Fruit fly (Drosophila melanogaster) whole organism, prepupa: ENCODE measurements around the gene Fmr1.

Source experiments
- Blimp-1 ChIP-seq: fragments of 200-800 bp; sonication (Bioruptor generic); optimal IDR thresholded peaks from 3 replicates; lab custom pipeline; 2017; ENCODE audit warnings: missing biosample characterization, missing genetic modification characterization, mild to moderate bottlenecking, moderate library complexity, missing genetic modification reagents
- CG10669 ChIP-seq: fragments of 200-800 bp; sonication (Bioruptor generic); optimal IDR thresholded peaks from 3 replicates; lab custom pipeline; 2018; ENCODE audit warnings: missing biosample characterization, mild to moderate bottlenecking, missing genetic modification characterization, moderate library complexity
- CG11294 ChIP-seq: fragments of 200-800 bp; sonication (Bioruptor generic); IDR thresholded peaks from 2 replicates; pipeline ENCODE4 v1.3.6; 2022; ENCODE audit warnings: missing biosample characterization, missing genetic modification characterization
- CG11762 ChIP-seq: fragments of 200-800 bp; sonication (Bioruptor generic); optimal IDR thresholded peaks from 3 replicates; lab custom pipeline; 2016; ENCODE audit warnings: missing biosample characterization, missing genetic modification characterization; ENCODE audit not compliant: insufficient read depth
- CG11902 ChIP-seq: fragments of 200-800 bp; sonication (Bioruptor generic); optimal IDR thresholded peaks from 3 replicates; lab custom pipeline; 2016; ENCODE audit warnings: missing biosample characterization, missing genetic modification characterization
- CG15336 ChIP-seq: fragments of 200-800 bp; sonication (Bioruptor generic); IDR thresholded peaks from 2 replicates; pipeline ENCODE4 v1.3.6; 2022; ENCODE audit warnings: missing biosample characterization, missing genetic modification characterization
- CG16779 ChIP-seq: fragments of 200-800 bp; sonication (Bioruptor generic); optimal IDR thresholded peaks from 3 replicates; lab custom pipeline; 2017; ENCODE audit warnings: missing biosample characterization, mild to moderate bottlenecking, missing genetic modification characterization
- CG3032 ChIP-seq: fragments of 200-800 bp; optimal IDR thresholded peaks from 2 replicates; lab custom pipeline; 2019; ENCODE audit warnings: missing biosample characterization, mild to moderate bottlenecking, missing genetic modification characterization, moderate library complexity
- CG31627 ChIP-seq: fragments of 200-800 bp; sonication (Bioruptor generic); optimal IDR thresholded peaks from 3 replicates; lab custom pipeline; 2016; ENCODE audit warnings: missing biosample characterization, missing genetic modification characterization
- CG4318 ChIP-seq: fragments of 200-800 bp; sonication (Bioruptor generic); optimal IDR thresholded peaks from 3 replicates; lab custom pipeline; 2017; ENCODE audit warnings: missing biosample characterization, mild to moderate bottlenecking, missing genetic modification characterization
- CG6163 ChIP-seq: fragments of 200-800 bp; sonication (Bioruptor generic); IDR thresholded peaks from 3 replicates; pipeline ENCODE4 v1.3.6; 2022; ENCODE audit warnings: missing biosample characterization, missing genetic modification characterization
- CG6808 ChIP-seq: fragments of 200-800 bp; sonication (Bioruptor generic); optimal IDR thresholded peaks from 3 replicates; lab custom pipeline; 2017; ENCODE audit warnings: missing biosample characterization, missing genetic modification characterization, mild to moderate bottlenecking, moderate library complexity, missing genetic modification reagents
- CG6854 ChIP-seq: fragments of 200-800 bp; sonication (Bioruptor generic); optimal IDR thresholded peaks from 2 replicates; lab custom pipeline; 2017; ENCODE audit warnings: missing biosample characterization, mild to moderate bottlenecking, missing genetic modification characterization
- CG8119 ChIP-seq: fragments of 200-800 bp; sonication (Bioruptor generic); IDR thresholded peaks from 3 replicates; pipeline ENCODE4 v1.3.6; 2022; ENCODE audit warnings: missing biosample characterization, missing genetic modification characterization
- CG8319 ChIP-seq: fragments of 200-800 bp; sonication (Bioruptor generic); optimal IDR thresholded peaks from 3 replicates; lab custom pipeline; 2016; ENCODE audit warnings: missing biosample characterization, missing genetic modification characterization
- CG8632 ChIP-seq: fragments of 200-800 bp; sonication (Bioruptor generic); optimal IDR thresholded peaks from 3 replicates; lab custom pipeline; 2016; ENCODE audit warnings: missing biosample characterization, missing genetic modification characterization
- CG9139 ChIP-seq: fragments of 200-800 bp; sonication (Bioruptor generic); optimal IDR thresholded peaks from 3 replicates; lab custom pipeline; 2017; ENCODE audit warnings: missing biosample characterization, mild to moderate bottlenecking, missing genetic modification characterization
- Eip75B ChIP-seq: fragments of 200-800 bp; sonication (Bioruptor generic); optimal IDR thresholded peaks from 3 replicates; lab custom pipeline; 2016; ENCODE audit warnings: missing biosample characterization, missing genetic modification characterization
- Eip78C ChIP-seq: fragments of 200-800 bp; sonication (Bioruptor generic); peaks from one replicate; lab custom pipeline; 2016; ENCODE audit warnings: missing biosample characterization, missing genetic modification characterization
- Ets21C ChIP-seq: fragments of 200-800 bp; sonication (Bioruptor generic); optimal IDR thresholded peaks from 3 replicates; lab custom pipeline; 2016; ENCODE audit warnings: missing biosample characterization, missing genetic modification characterization
- Ets96B ChIP-seq: fragments of 200-800 bp; optimal IDR thresholded peaks from 2 replicates; lab custom pipeline; 2019; ENCODE audit warnings: missing biosample characterization, mild to moderate bottlenecking, missing genetic modification characterization, moderate library complexity
- Gug ChIP-seq: fragments of 200-800 bp; sonication (Bioruptor generic); IDR thresholded peaks from 2 replicates; pipeline ENCODE4 v1.3.6; 2022; ENCODE audit warnings: missing biosample characterization, missing genetic modification characterization
- Hr38 ChIP-seq: sonication (Bioruptor generic); optimal IDR thresholded peaks from 2 replicates; lab custom pipeline; 2016; ENCODE audit warnings: missing biosample characterization, missing genetic modification characterization
- Hr39 ChIP-seq: fragments of 200-800 bp; sonication (Bioruptor generic); optimal IDR thresholded peaks from 2 replicates; lab custom pipeline; 2016; ENCODE audit warnings: missing biosample characterization, missing genetic modification characterization
- Hr4 ChIP-seq: fragments of 200-800 bp; sonication (Bioruptor generic); optimal IDR thresholded peaks from 3 replicates; lab custom pipeline; 2016; ENCODE audit warnings: missing biosample characterization, missing genetic modification characterization
- Lpt ChIP-seq: fragments of 200-800 bp; sonication (Bioruptor generic); optimal IDR thresholded peaks from 3 replicates; lab custom pipeline; 2016; ENCODE audit warnings: missing biosample characterization, missing genetic modification characterization
- Met ChIP-seq: fragments of 200-800 bp; sonication (Bioruptor generic); optimal IDR thresholded peaks from 3 replicates; lab custom pipeline; 2016; ENCODE audit warnings: missing biosample characterization, missing genetic modification characterization
- OdsH ChIP-seq: fragments of 200-800 bp; sonication (Bioruptor generic); optimal IDR thresholded peaks from 3 replicates; lab custom pipeline; 2016; ENCODE audit warnings: missing biosample characterization, missing genetic modification characterization
- Sox102F ChIP-seq: fragments of 200-800 bp; sonication (Bioruptor generic); optimal IDR thresholded peaks from 2 replicates; lab custom pipeline; 2016; ENCODE audit warnings: missing biosample characterization, mild to moderate bottlenecking, missing genetic modification characterization
- achi ChIP-seq: fragments of 200-800 bp; sonication (Bioruptor generic); optimal IDR thresholded peaks from 3 replicates; lab custom pipeline; 2016; ENCODE audit warnings: missing biosample characterization, missing genetic modification characterization
- acj6 ChIP-seq: fragments of 200-800 bp; sonication (Bioruptor generic); optimal IDR thresholded peaks from 3 replicates; lab custom pipeline; 2016; ENCODE audit warnings: missing biosample characterization, missing genetic modification characterization
- cyc ChIP-seq: fragments of 200-800 bp; sonication (Bioruptor generic); optimal IDR thresholded peaks from 3 replicates; lab custom pipeline; 2016; ENCODE audit warnings: missing biosample characterization, missing genetic modification characterization
- dsx ChIP-seq: fragments of 200-800 bp; optimal IDR thresholded peaks from 3 replicates; lab custom pipeline; 2019; ENCODE audit warnings: missing biosample characterization, mild to moderate bottlenecking, missing genetic modification characterization, moderate library complexity; ENCODE audit not compliant: poor library complexity, severe bottlenecking
- esn ChIP-seq: fragments of 200-800 bp; sonication (Bioruptor generic); optimal IDR thresholded peaks from 2 replicates; lab custom pipeline; 2016; ENCODE audit warnings: missing biosample characterization, mild to moderate bottlenecking, missing genetic modification characterization, moderate library complexity
- fd59A ChIP-seq: fragments of 200-800 bp; sonication (Bioruptor generic); optimal IDR thresholded peaks from 2 replicates; lab custom pipeline; 2017; ENCODE audit warnings: missing biosample characterization, mild to moderate bottlenecking, missing genetic modification characterization, missing genetic modification reagents
- lz ChIP-seq: fragments of 200-800 bp; sonication (Bioruptor generic); optimal IDR thresholded peaks from 3 replicates; lab custom pipeline; 2016; ENCODE audit warnings: missing biosample characterization, missing genetic modification characterization
- net ChIP-seq: fragments of 200-800 bp; sonication (Bioruptor generic); optimal IDR thresholded peaks from 3 replicates; lab custom pipeline; 2016; ENCODE audit warnings: missing biosample characterization, missing genetic modification characterization
- pdm3 ChIP-seq: fragments of 200-800 bp; sonication (Bioruptor generic); optimal IDR thresholded peaks from 3 replicates; lab custom pipeline; 2016; ENCODE audit warnings: missing biosample characterization, missing genetic modification characterization
- salr ChIP-seq, 2 experiments: fragments of 200-800 bp; sonication (Bioruptor generic); optimal IDR thresholded peaks; 3 replicates each; lab custom pipeline; 2016 to 2018; ENCODE audit warnings: missing biosample characterization in 2 of 2, missing genetic modification characterization in 2 of 2, mild to moderate bottlenecking in 1 of 2
- spab ChIP-seq: fragments of 200-800 bp; sonication (Bioruptor generic); optimal IDR thresholded peaks from 2 replicates; lab custom pipeline; 2017; ENCODE audit warnings: missing biosample characterization, mild to moderate bottlenecking, missing genetic modification characterization, missing genetic modification reagents
- ss ChIP-seq, 2 experiments: fragments of 200-800 bp; sonication (Bioruptor generic); optimal IDR thresholded peaks; 2 replicates in 1 of 2; 3 replicates in 1 of 2; lab custom pipeline; 2017 to 2018; ENCODE audit warnings: mild to moderate bottlenecking in 2 of 2, missing biosample characterization in 2 of 2, missing genetic modification characterization in 2 of 2, moderate library complexity in 1 of 2
- svp ChIP-seq: fragments of 200-800 bp; sonication (Bioruptor generic); peaks from one replicate; lab custom pipeline; 2016; ENCODE audit warnings: missing biosample characterization, missing genetic modification characterization
- topi ChIP-seq: fragments of 200-800 bp; sonication (Bioruptor generic); optimal IDR thresholded peaks from 3 replicates; lab custom pipeline; 2016; ENCODE audit warnings: missing biosample characterization, missing genetic modification characterization
- vri ChIP-seq: fragments of 200-800 bp; sonication (Bioruptor generic); optimal IDR thresholded peaks from 3 replicates; lab custom pipeline; 2016; ENCODE audit warnings: missing biosample characterization, mild to moderate bottlenecking, missing genetic modification characterization

Gene Fmr1

DNA sequence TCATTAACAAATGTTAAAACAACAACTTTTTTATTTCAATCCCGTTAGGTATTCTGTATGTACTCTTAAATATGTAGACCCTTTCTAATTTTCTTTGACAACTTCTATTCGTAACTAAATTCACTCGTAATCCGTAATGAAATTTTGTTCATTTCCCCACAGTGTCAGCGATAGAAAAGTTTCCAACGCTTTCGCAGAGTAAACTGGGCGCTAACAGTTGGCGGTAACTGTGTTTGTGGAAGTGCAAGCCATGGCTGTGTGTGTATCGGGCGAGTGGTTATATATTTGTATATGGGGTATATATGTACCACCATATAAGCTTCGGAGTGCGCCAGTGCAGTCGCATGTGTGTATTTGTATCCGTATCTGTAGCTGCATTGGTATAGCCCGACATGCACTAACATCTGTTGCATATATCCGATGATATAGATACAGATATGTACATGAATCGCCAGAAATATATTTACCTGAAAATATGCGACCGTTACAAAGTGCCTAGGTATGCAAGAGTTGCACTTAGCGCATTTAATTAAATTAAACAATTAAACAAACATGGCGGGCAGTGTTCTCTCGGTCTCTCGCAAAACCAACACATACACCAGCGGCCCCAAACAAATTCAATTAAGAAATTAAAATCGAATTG is 28.3 kb downstream of the Fmr1 start (continued):
- TF ChIP-seq CG15336 (GFP tag; lab: Robert Waterston, UW) (no peak), dsx (GFP tag; lab: Kevin White, UChicago) (no peak), salr (GFP tag; optimal IDR thresholded peaks at IDR 0.05; lab: Kevin White, UChicago) (no peak), CG16779 (tag; lab: Kevin White, UChicago) (no peak), CG6163 (0 out of 3 replicates have a peak, but pooled peaks have one; percentile 31), CG8119 (GFP tag; lab: Robert Waterston, UW) (no peak), CG6854 (GFP tag; lab: Kevin White, UChicago) (no peak), Ets96B (tag; lab: Kevin White, UChicago) (peak; percentile 19), svp (peak; percentile 40), Gug (GFP tag; lab: Robert Waterston, UW) (no peak), Met (GFP tag; lab: Kevin White, UChicago) (no peak), net (GFP tag; lab: Kevin White, UChicago) (peak; percentile 13), topi (GFP tag; lab: Kevin White, UChicago) (no peak), Eip75B (GFP tag; lab: Kevin White, UChicago) (no peak), CG8319 (GFP tag; lab: Kevin White, UChicago) (no peak), pdm3 (GFP tag; lab: Kevin White, UChicago) (no peak)

DNA sequence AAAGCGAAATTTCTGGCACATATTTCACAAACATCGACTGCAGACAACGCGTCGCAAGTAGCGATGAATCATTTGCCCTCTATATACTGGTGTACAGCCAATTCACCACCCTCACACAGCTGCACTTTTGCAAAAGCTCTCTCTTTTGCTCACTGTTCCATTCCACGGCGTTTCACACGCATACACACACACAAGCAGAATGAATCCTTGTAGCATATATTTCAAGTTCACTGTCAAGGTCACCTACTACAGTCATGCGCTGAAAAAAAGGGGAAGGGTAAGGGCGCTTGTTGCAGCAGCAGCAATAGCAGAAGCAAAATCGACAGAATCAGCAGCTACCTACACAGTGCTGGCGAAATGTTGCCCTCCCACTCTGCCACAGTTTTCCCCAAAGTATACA is 29.2 kb downstream of the Fmr1 start:
- TF ChIP-seq salr (GFP tag; optimal IDR thresholded peaks at IDR 0.05; lab: Kevin White, UChicago) (peak in 1 of 2 experiments; percentile 17), CG11902 (GFP tag; lab: Kevin White, UChicago) (no peak), Lpt (GFP tag; lab: Kevin White, UChicago) (no peak), Eip75B (GFP tag; lab: Kevin White, UChicago) (peak; percentile 23), CG6163 (0 out of 3 replicates have a peak, but pooled peaks have one; percentile 11), CG6854 (GFP tag; lab: Kevin White, UChicago) (peak; percentile 6), lz (GFP tag; lab: Kevin White, UChicago) (no peak), vri (peak; percentile 25), CG3032 (tag; lab: Kevin White, UChicago) (peak; percentile 6), spab (GFP tag; lab: Kevin White, UChicago) (no peak), Hr39 (GFP tag; lab: Kevin White, UChicago) (peak; percentile 29), ss (GFP tag; optimal IDR thresholded peaks at IDR 0.05; lab: Kevin White, UChicago) (peak in 1 of 2 experiments; percentile 14), CG6808 (no peak), CG31627 (GFP tag; lab: Kevin White, UChicago) (no peak)

DNA sequence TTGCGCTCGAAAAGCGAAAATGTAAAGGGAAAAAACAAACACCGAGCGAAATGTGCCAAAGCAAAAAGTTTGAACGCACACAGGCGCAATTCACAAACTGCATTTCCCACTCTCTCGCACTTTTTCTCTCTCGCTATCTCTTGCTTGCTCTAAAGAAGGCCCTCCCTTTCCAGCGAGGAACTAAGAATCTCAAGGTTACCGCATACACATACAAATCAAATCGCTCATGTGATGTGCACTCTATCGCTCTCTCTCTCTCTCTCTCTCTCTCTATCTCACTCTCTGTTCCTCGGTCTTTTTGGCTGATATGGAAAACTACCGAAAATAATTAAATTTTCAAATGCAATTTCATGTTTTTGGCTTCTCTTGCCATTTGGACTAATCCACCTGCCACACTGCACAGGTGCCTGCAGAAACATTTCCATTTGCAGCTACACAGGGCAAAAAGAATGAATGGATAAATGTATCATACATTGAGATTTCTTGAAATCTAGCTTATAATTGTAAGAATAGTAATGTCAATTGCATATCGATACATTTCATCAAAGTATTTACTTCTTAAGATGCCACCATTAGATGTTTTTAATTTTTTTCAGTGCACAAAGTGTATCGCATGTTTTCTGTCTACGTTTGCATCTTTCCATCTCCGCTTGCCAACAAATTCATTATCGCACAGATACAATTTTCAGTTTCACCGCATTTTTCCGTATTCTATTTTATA is 30.5 kb downstream of the Fmr1 start:
- TF ChIP-seq CG4318 (GFP tag; lab: Kevin White, UChicago) (peak; percentile 25), CG9139 (GFP tag; lab: Kevin White, UChicago) (peak; percentile 11), CG6163 (peak; percentile 84), achi (GFP tag; lab: Kevin White, UChicago) (peak; percentile 72), CG8632 (peak; percentile 39), Hr4 (GFP tag; lab: Kevin White, UChicago) (peak; percentile 84), Eip78C (GFP tag; lab: Kevin White, UChicago) (peak; percentile 92), Ets21C (GFP tag; lab: Kevin White, UChicago) (peak; percentile 43), Sox102F (GFP tag; lab: Kevin White, UChicago) (peak; percentile 26), CG10669 (GFP tag; lab: Kevin White, UChicago) (peak; percentile 68), CG31627 (GFP tag; lab: Kevin White, UChicago) (peak; percentile 68), CG11762 (GFP tag; lab: Kevin White, UChicago) (peak; percentile 54), Blimp-1 (GFP tag; lab: Kevin White, UChicago) (peak; percentile 32), Met (GFP tag; lab: Kevin White, UChicago) (peak; percentile 47), cyc (GFP tag; lab: Kevin White, UChicago) (peak; percentile 46), esn (GFP tag; lab: Kevin White, UChicago) (peak; percentile 61), CG11294 (GFP tag; lab: Robert Waterston, UW) (peak; percentile 80), CG6854 (GFP tag; lab: Kevin White, UChicago) (no peak), acj6 (peak; percentile 71), OdsH (GFP tag; lab: Kevin White, UChicago) (peak; percentile 80), fd59A (peak; percentile 70), spab (GFP tag; lab: Kevin White, UChicago) (peak; percentile 47), CG3032 (tag; lab: Kevin White, UChicago) (peak; percentile 72), Hr38 (GFP tag; lab: Kevin White, UChicago) (peak; percentile 8), topi (GFP tag; lab: Kevin White, UChicago) (peak; percentile 51), lz (GFP tag; lab: Kevin White, UChicago) (peak; percentile 42)
